Fruit fly (Drosophila melanogaster): ENCODE results near the gene Nle.

Nle gene

DNA sequence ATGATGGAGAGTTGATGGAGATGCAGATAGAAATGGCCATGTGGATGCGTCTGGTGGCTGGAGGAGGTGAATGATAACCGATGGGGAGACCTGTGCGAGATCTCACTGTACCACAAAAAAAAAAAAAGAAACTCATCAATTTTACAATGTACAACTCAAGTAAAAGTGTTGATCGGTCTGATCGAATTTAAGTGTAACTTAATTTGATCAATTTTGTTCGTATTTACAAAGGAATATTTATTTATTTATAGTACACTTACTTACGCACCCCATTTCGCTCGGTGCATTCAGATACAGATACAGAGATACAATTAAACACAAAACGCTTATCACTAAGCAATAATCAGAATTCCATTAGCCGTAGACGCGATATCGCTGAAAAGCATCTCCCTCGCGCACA is 45.2 kb downstream of the Nle start (continued):
- TF ChIP-seq CG11762 (GFP tag; optimal IDR thresholded peaks at IDR 0.05; ENCODE audit: insufficient read depth): peak; percentile 49
- TF ChIP-seq CG6276 (GFP tag; optimal IDR thresholded peaks at IDR 0.05): peak; percentile 43
- peak; percentile 36 for TF ChIP-seq CG10669 (GFP tag; optimal IDR thresholded peaks at IDR 0.05)
- TF ChIP-seq vri (GFP tag; optimal IDR thresholded peaks at IDR 0.05): no peak
- TF ChIP-seq CG9139 (GFP tag; optimal IDR thresholded peaks at IDR 0.05): no peak
- TF ChIP-seq CG8119 (GFP tag; IDR thresholded peaks at IDR 0.05): peak; percentile 51; the same call in 2 of the 3 replicates
- peak; percentile 43 for TF ChIP-seq Hr4 (GFP tag; optimal IDR thresholded peaks at IDR 0.05)
- peak; percentile 51 for TF ChIP-seq Ets96B (tag; optimal IDR thresholded peaks at IDR 0.05)
- TF ChIP-seq CG1621 (tag; optimal IDR thresholded peaks at IDR 0.05): no peak
- no peak for TF ChIP-seq Hr38 (GFP tag; optimal IDR thresholded peaks at IDR 0.05)
- peak; percentile 82 for TF ChIP-seq Eip78C (GFP tag)
- peak; percentile 16 for TF ChIP-seq fd59A (GFP tag; optimal IDR thresholded peaks at IDR 0.05)
- no peak for TF ChIP-seq svp (GFP tag)

DNA sequence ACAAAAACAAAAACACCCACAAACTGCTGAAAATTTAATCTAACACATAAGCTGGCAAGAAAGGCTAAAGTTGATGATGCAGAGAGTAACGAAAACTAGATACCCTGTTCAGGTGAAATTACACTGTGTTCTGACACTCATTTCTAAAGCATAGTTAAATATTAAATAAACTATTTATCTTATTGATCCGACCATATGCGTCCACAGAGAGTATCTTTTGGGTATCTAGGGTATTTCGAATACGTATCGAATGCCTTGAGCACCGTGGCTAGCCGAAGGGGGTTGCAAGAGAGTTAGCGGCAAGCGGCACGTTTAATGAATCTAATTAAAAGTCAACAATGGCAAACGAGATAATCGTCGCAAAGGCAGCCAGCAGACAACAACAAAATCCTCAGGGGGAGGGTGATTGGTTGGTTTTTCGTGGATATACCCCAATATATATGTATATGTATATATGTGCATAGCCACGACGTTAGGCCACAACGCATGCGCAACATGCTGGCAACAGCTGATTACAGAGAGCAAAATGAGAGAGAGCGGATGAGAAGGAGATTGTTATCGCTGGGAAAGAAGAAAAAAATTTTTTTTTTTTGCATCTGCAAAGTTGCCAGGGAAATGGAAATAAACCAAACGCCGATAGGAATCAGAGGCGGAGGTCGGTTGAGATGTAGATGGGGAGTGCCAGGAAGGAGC is 45.8 kb downstream of the Nle start:
- TF ChIP-seq Smox (GFP tag; optimal IDR thresholded peaks at IDR 0.05): no peak
- no peak for TF ChIP-seq CG31627 (GFP tag; optimal IDR thresholded peaks at IDR 0.05)
- no peak for TF ChIP-seq CG11762 (GFP tag; optimal IDR thresholded peaks at IDR 0.05; ENCODE audit: insufficient read depth)
- no peak for TF ChIP-seq CG10631 (GFP tag; optimal IDR thresholded peaks at IDR 0.05)
- TF ChIP-seq CG16779 (tag; optimal IDR thresholded peaks at IDR 0.05): no peak
- peak; percentile 15 for TF ChIP-seq OdsH (GFP tag; optimal IDR thresholded peaks at IDR 0.05)
- no peak for TF ChIP-seq fd59A (GFP tag; optimal IDR thresholded peaks at IDR 0.05)
- TF ChIP-seq Hr39 (GFP tag; optimal IDR thresholded peaks at IDR 0.05): no peak
- no peak for TF ChIP-seq cyc (GFP tag; optimal IDR thresholded peaks at IDR 0.05)
- peak; percentile 19 for TF ChIP-seq CG7368 (GFP tag; optimal IDR thresholded peaks at IDR 0.05)
- TF ChIP-seq Eip75B (GFP tag; optimal IDR thresholded peaks at IDR 0.05): no peak
- TF ChIP-seq CG11902 (GFP tag; optimal IDR thresholded peaks at IDR 0.05): no peak
- peak; percentile 43 for TF ChIP-seq Eip78C (GFP tag)
- TF ChIP-seq Hr4 (GFP tag; optimal IDR thresholded peaks at IDR 0.05): peak; percentile 54
- no peak for TF ChIP-seq CG10669 (GFP tag; optimal IDR thresholded peaks at IDR 0.05)
- no peak for TF ChIP-seq Ets96B (tag; optimal IDR thresholded peaks at IDR 0.05)
- TF ChIP-seq esn (GFP tag; optimal IDR thresholded peaks at IDR 0.05): no peak
- no peak for TF ChIP-seq salr (GFP tag; optimal IDR thresholded peaks at IDR 0.05)
- no peak for TF ChIP-seq CG4318 (GFP tag; optimal IDR thresholded peaks at IDR 0.05)
- TF ChIP-seq CG6854 (GFP tag; optimal IDR thresholded peaks at IDR 0.05): no peak
- peak; percentile 13; the same call in 1 of the 2 replicates for TF ChIP-seq CG15336 (GFP tag; IDR thresholded peaks at IDR 0.05)
- no peak for TF ChIP-seq spab (GFP tag; optimal IDR thresholded peaks at IDR 0.05)
- no peak for TF ChIP-seq fd85E (GFP tag; optimal IDR thresholded peaks at IDR 0.05)
- no peak for TF ChIP-seq CG11294 (GFP tag; IDR thresholded peaks at IDR 0.05)
- TF ChIP-seq CG8119 (GFP tag; IDR thresholded peaks at IDR 0.05): peak; percentile 57
- no peak for TF ChIP-seq acj6 (GFP tag; optimal IDR thresholded peaks at IDR 0.05)
- no peak for TF ChIP-seq CG6276 (GFP tag; optimal IDR thresholded peaks at IDR 0.05)
- peak; percentile 34 for TF ChIP-seq fkh (GFP tag; optimal IDR thresholded peaks at IDR 0.05)
- TF ChIP-seq CG1621 (tag; optimal IDR thresholded peaks at IDR 0.05): no peak
- no peak for TF ChIP-seq Lpt (GFP tag; optimal IDR thresholded peaks at IDR 0.05)
- TF ChIP-seq pdm3 (GFP tag; optimal IDR thresholded peaks at IDR 0.05): peak; percentile 22
- peak; percentile 23 for TF ChIP-seq vri (GFP tag; optimal IDR thresholded peaks at IDR 0.05)
- TF ChIP-seq lz (GFP tag; optimal IDR thresholded peaks at IDR 0.05): no peak
- no peak for TF ChIP-seq Hr38 (GFP tag; optimal IDR thresholded peaks at IDR 0.05)
- TF ChIP-seq eg (GFP tag; IDR thresholded peaks at IDR 0.05): peak; percentile 41; the same call in 1 of the 3 replicates
- no peak for TF ChIP-seq topi (GFP tag; optimal IDR thresholded peaks at IDR 0.05)
- TF ChIP-seq CG34406 (GFP tag; optimal IDR thresholded peaks at IDR 0.05): no peak
- TF ChIP-seq Blimp-1 (GFP tag; optimal IDR thresholded peaks at IDR 0.05): no peak
- peak; percentile 23; the same call in 1 of the 2 replicates for TF ChIP-seq Gug (GFP tag; IDR thresholded peaks at IDR 0.05)
- no peak for TF ChIP-seq CG8632 (GFP tag; optimal IDR thresholded peaks at IDR 0.05)
- TF ChIP-seq CG6792 (GFP tag; optimal IDR thresholded peaks at IDR 0.05): no peak
- TF ChIP-seq Sox102F (GFP tag; optimal IDR thresholded peaks at IDR 0.05): no peak
- no peak for TF ChIP-seq Eip93F (GFP tag; optimal IDR thresholded peaks at IDR 0.05)
- no peak for TF ChIP-seq CG9139 (GFP tag; optimal IDR thresholded peaks at IDR 0.05)
- TF ChIP-seq ss (GFP tag; optimal IDR thresholded peaks at IDR 0.05): no peak
- TF ChIP-seq Met (GFP tag; optimal IDR thresholded peaks at IDR 0.05): no peak

Data from whole organism, prepupa.